6 worm cellular contexts compared by ENCODE assay signal in the genomic region with DNA sequence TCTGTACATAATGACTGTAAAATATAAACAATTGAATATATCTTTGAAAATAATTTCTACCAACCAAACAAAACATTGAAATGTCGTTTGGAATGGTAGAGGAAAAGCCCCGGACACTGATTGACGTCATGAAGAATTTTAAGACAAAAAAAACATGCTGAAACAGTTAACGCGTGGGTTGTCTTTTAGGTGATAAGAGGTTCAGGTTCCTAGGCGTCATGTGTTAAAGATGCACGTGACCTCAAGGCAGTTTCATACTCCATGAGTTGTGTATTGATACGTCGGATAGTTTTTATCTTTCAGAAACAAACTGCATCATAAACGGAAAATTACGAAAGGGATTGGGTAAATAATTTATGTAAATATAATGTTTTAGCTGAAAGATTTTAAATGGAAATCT.
A peak's percentile ranks its signal among the peaks of the same experiment; 100 is the strongest.
TF ChIP-seq lines count a peak whose summit lies in the region.

No protein-coding gene starts in this region.

TF ChIP-seq in whole organism, L1 larva, 84 proteins besides CTCF, POLR2A, EP300 and RAD21:
- peak; percentile 59 for TF ChIP-seq nhr-71 (tag; optimal IDR thresholded peaks at IDR 0.05; lab: Kevin White, UChicago)
- peak; percentile 21 for TF ChIP-seq nhr-20 (tag; optimal IDR thresholded peaks at IDR 0.05; lab: Kevin White, UChicago)
- TF ChIP-seq lin-35 (GFP tag; optimal IDR thresholded peaks at IDR 0.05; lab: Kevin White, UChicago) = peak in 1 of 2 experiments; percentile 57
- no peak for TF ChIP-seq skn-1 (tag; optimal IDR thresholded peaks at IDR 0.05; lab: Kevin White, UChicago)
- TF ChIP-seq elt-2 (tag; optimal IDR thresholded peaks at IDR 0.05; lab: Kevin White, UChicago) = peak; percentile 99
- peak in 1 of 2 experiments; percentile 22 for TF ChIP-seq mdl-1 (tag; optimal IDR thresholded peaks at IDR 0.05; lab: Kevin White, UChicago)

TF ChIP-seq in whole organism, L2 larva, 48 proteins besides CTCF, POLR2A, EP300 and RAD21:
- TF ChIP-seq crh-2 (tag; optimal IDR thresholded peaks at IDR 0.05; lab: Kevin White, UChicago) (peak; percentile 14), sma-9 (GFP tag; optimal IDR thresholded peaks at IDR 0.05; lab: Kevin White, UChicago) (peak; percentile 60), sma-9 (tag; optimal IDR thresholded peaks at IDR 0.05; lab: Kevin White, UChicago) (no peak), gmeb-1 (tag; optimal IDR thresholded peaks at IDR 0.05; lab: Kevin White, UChicago) (peak; percentile 38), egl-27 (tag; optimal IDR thresholded peaks at IDR 0.05; lab: Kevin White, UChicago) (no peak), nhr-77 (tag; optimal IDR thresholded peaks at IDR 0.05; lab: Kevin White, UChicago) (no peak)

TF ChIP-seq in whole organism, L3 larva, 47 proteins besides CTCF, POLR2A, EP300 and RAD21:
- TF ChIP-seq nhr-43 (tag; optimal IDR thresholded peaks at IDR 0.05; lab: Kevin White, UChicago; ENCODE audit: poor library complexity, severe bottlenecking) (no peak), ztf-11 (tag; optimal IDR thresholded peaks at IDR 0.05; lab: Kevin White, UChicago) (no peak), aly-2 (tag; optimal IDR thresholded peaks at IDR 0.05; lab: Kevin White, UChicago) (no peak), pqm-1 (tag; optimal IDR thresholded peaks at IDR 0.05; lab: Kevin White, UChicago) (peak; percentile 76), elt-2 (tag; optimal IDR thresholded peaks at IDR 0.05; lab: Kevin White, UChicago) (peak; percentile 95)

TF ChIP-seq in whole organism, L4 larva, 104 proteins besides CTCF, POLR2A, EP300 and RAD21 (continues in another document):
- TF ChIP-seq spr-1 (tag; optimal IDR thresholded peaks at IDR 0.05; lab: Kevin White, UChicago) (no peak), lin-39 (tag; optimal IDR thresholded peaks at IDR 0.05; lab: Kevin White, UChicago) (no peak), F49E8.2 (tag; optimal IDR thresholded peaks at IDR 0.05; lab: Kevin White, UChicago; ENCODE audit: borderline replicate concordance) (no peak), nhr-76 (tag; optimal IDR thresholded peaks at IDR 0.05; lab: Kevin White, UChicago) (no peak), nhr-77 (tag; optimal IDR thresholded peaks at IDR 0.05; lab: Kevin White, UChicago) (peak; percentile 60), lsy-2 (tag; optimal IDR thresholded peaks at IDR 0.05; lab: Kevin White, UChicago) (no peak), pqm-1 (tag; optimal IDR thresholded peaks at IDR 0.05; lab: Kevin White, UChicago) (peak; percentile 73), daf-16 (GFP tag; optimal IDR thresholded peaks at IDR 0.05; lab: Kevin White, UChicago) (no peak), daf-16 (tag; optimal IDR thresholded peaks at IDR 0.05; lab: Kevin White, UChicago) (peak; percentile 79), ZK337.2 (GFP tag; IDR thresholded peaks at IDR 0.05; lab: Robert Waterston, UW) (no peak), hlh-11 (tag; optimal IDR thresholded peaks at IDR 0.05; lab: Kevin White, UChicago) (peak; percentile 48), lim-7 (GFP tag; IDR thresholded peaks at IDR 0.05; lab: Robert Waterston, UW) (no peak), madf-9 (GFP tag; conservative IDR thresholded peaks at IDR 0.05; lab: Robert Waterston, UW) (no peak), nhr-25 (tag; optimal IDR thresholded peaks at IDR 0.05; lab: Kevin White, UChicago; ENCODE audit: borderline replicate concordance, insufficient read depth) (no peak), dmd-6 (GFP tag; IDR thresholded peaks at IDR 0.05; lab: Robert Waterston, UW) (peak; percentile 67), dve-1 (tag; optimal IDR thresholded peaks at IDR 0.05; lab: Kevin White, UChicago; ENCODE audit: insufficient read depth) (peak; percentile 83), mdl-1 (tag; optimal IDR thresholded peaks at IDR 0.05; lab: Kevin White, UChicago) (peak in 1 of 2 experiments; percentile 34), hlh-30 (tag; optimal IDR thresholded peaks at IDR 0.05; lab: Kevin White, UChicago; ENCODE audit: insufficient read depth) (peak; percentile 59), nhr-28 (tag; optimal IDR thresholded peaks at IDR 0.05; lab: Kevin White, UChicago) (peak; percentile 6), ceh-44 (GFP tag; IDR thresholded peaks at IDR 0.05; lab: Robert Waterston, UW) (no peak), ztf-7 (tag; optimal IDR thresholded peaks at IDR 0.05; lab: Kevin White, UChicago) (no peak), lin-1 (GFP tag; IDR thresholded peaks at IDR 0.05; lab: Robert Waterston, UW) (0 out of 2 replicates have a peak, but pooled peaks have one; percentile 25), nhr-48 (tag; optimal IDR thresholded peaks at IDR 0.05; lab: Kevin White, UChicago) (no peak)

TF ChIP-seq in whole organism, late embryonic, 69 proteins besides CTCF, POLR2A, EP300 and RAD21:
- TF ChIP-seq elt-4 (tag; optimal IDR thresholded peaks at IDR 0.05; lab: Kevin White, UChicago) (no peak), pat-9 (tag; optimal IDR thresholded peaks at IDR 0.05; lab: Kevin White, UChicago) (no peak), ceh-24 (tag; optimal IDR thresholded peaks at IDR 0.05; lab: Kevin White, UChicago) (no peak), elt-2 (tag; optimal IDR thresholded peaks at IDR 0.05; lab: Kevin White, UChicago) (peak; percentile 31)

TF ChIP-seq in whole organism, young adult, 124 proteins besides CTCF, POLR2A, EP300 and RAD21:
- TF ChIP-seq nhr-27 (tag; optimal IDR thresholded peaks at IDR 0.05; lab: Kevin White, UChicago) = no peak
- peak; percentile 55 for TF ChIP-seq nhr-80 (tag; optimal IDR thresholded peaks at IDR 0.05; lab: Kevin White, UChicago)
- TF ChIP-seq snpc-4 (GFP tag; optimal IDR thresholded peaks at IDR 0.05; lab: Kevin White, UChicago) = no peak
- TF ChIP-seq snpc-4 (tag; optimal IDR thresholded peaks at IDR 0.05; lab: Kevin White, UChicago) = peak in 1 of 4 experiments; percentile 7
- TF ChIP-seq Y56A3A.18 (GFP tag; IDR thresholded peaks at IDR 0.05; lab: Robert Waterston, UW) = no peak
- TF ChIP-seq madf-6 (GFP tag; IDR thresholded peaks at IDR 0.05; lab: Robert Waterston, UW) = no peak
- no peak for TF ChIP-seq rcor-1 (GFP tag; IDR thresholded peaks at IDR 0.05; lab: Robert Waterston, UW)
